Worm (Caenorhabditis elegans) whole organism, L3 larva: ENCODE results near the gene fbxb-65.
A peak's percentile ranks its signal among the peaks of the same experiment; 100 is the strongest.

Source experiments
- R02D3.7 ChIP-seq: fragments of 150-350 bp; optimal IDR thresholded peaks from 2 replicates; lab custom pipeline; 2014; ENCODE audit warnings: missing biosample characterization, missing genetic modification characterization
- ZK546.5 ChIP-seq: sonication (generic microtip); optimal IDR thresholded peaks from 2 replicates; lab custom pipeline; 2017; ENCODE audit warnings: missing biosample characterization, missing genetic modification characterization
- aly-2 ChIP-seq: fragments of 150-350 bp; optimal IDR thresholded peaks from 2 replicates; lab custom pipeline; 2014; ENCODE audit warnings: missing biosample characterization, missing genetic modification characterization
- ama-1 ChIP-seq: fragments of 150-350 bp; optimal IDR thresholded peaks from 2 replicates; lab custom pipeline; 2018
- ceh-16 ChIP-seq: sonication (generic microtip); optimal IDR thresholded peaks from 2 replicates; lab custom pipeline; 2017; ENCODE audit warnings: missing biosample characterization, missing genetic modification characterization
- ceh-28 ChIP-seq: fragments of 150-350 bp; optimal IDR thresholded peaks from 2 replicates; lab custom pipeline; 2014; ENCODE audit warnings: missing biosample characterization, missing genetic modification reagents, missing genetic modification characterization
- ceh-82 ChIP-seq: fragments of 150-350 bp; optimal IDR thresholded peaks from 2 replicates; lab custom pipeline; 2014; ENCODE audit warnings: missing biosample characterization, missing genetic modification characterization
- ceh-9 ChIP-seq: sonication (generic microtip); optimal IDR thresholded peaks from 2 replicates; lab custom pipeline; 2018; ENCODE audit warnings: missing biosample characterization, missing genetic modification characterization
- daf-12 ChIP-seq: fragments of 150-350 bp; optimal IDR thresholded peaks from 2 replicates; lab custom pipeline; 2014; ENCODE audit warnings: missing biosample characterization, missing genetic modification reagents, missing genetic modification characterization
- egl-27 ChIP-seq: sonication (generic microtip); optimal IDR thresholded peaks from 4 replicates; lab custom pipeline; 2017; ENCODE audit warnings: missing biosample characterization, missing genetic modification reagents, missing genetic modification characterization
- egl-5 ChIP-seq: fragments of 150-350 bp; optimal IDR thresholded peaks from 2 replicates; lab custom pipeline; 2017; ENCODE audit warnings: missing biosample characterization, missing genetic modification reagents, missing genetic modification characterization, inconsistent platforms
- elt-1 ChIP-seq: fragments of 150-350 bp; optimal IDR thresholded peaks from 2 replicates; lab custom pipeline; 2014; ENCODE audit warnings: missing biosample characterization, missing genetic modification characterization
- elt-2 ChIP-seq: sonication (generic microtip); optimal IDR thresholded peaks from 2 replicates; lab custom pipeline; 2016; ENCODE audit warnings: missing genetic modification reagents, mild to moderate bottlenecking, missing genetic modification characterization, missing compliant biosample characterization
- fkh-2 ChIP-seq: fragments of 150-350 bp; optimal IDR thresholded peaks from 2 replicates; lab custom pipeline; 2014; ENCODE audit warnings: missing biosample characterization, missing genetic modification reagents, missing genetic modification characterization
- fos-1 ChIP-seq: fragments of 150-350 bp; optimal IDR thresholded peaks from 2 replicates; lab custom pipeline; 2014; ENCODE audit warnings: missing biosample characterization, missing genetic modification characterization
- hmg-11 ChIP-seq: sonication (generic microtip); optimal IDR thresholded peaks from 2 replicates; lab custom pipeline; 2016; ENCODE audit warnings: missing genetic modification characterization, missing compliant biosample characterization
- jun-1 ChIP-seq: fragments of 150-350 bp; optimal IDR thresholded peaks from 2 replicates; lab custom pipeline; 2014; ENCODE audit warnings: missing biosample characterization, missing genetic modification reagents, missing genetic modification characterization
- lin-15B ChIP-seq: fragments of 150-350 bp; optimal IDR thresholded peaks from 2 replicates; lab custom pipeline; 2014; ENCODE audit warnings: missing biosample characterization, missing genetic modification characterization
- lin-39 ChIP-seq: fragments of 150-350 bp; optimal IDR thresholded peaks from 2 replicates; lab custom pipeline; 2018; ENCODE audit warnings: missing biosample characterization, missing genetic modification reagents, missing genetic modification characterization
- lsy-12 ChIP-seq: sonication (generic microtip); optimal IDR thresholded peaks from 2 replicates; lab custom pipeline; 2016; ENCODE audit warnings: mild to moderate bottlenecking, missing genetic modification characterization, missing compliant biosample characterization
- mdl-1 ChIP-seq: fragments of 150-350 bp; optimal IDR thresholded peaks from 2 replicates; lab custom pipeline; 2014; ENCODE audit warnings: missing biosample characterization, missing genetic modification characterization
- mml-1 ChIP-seq: fragments of 150-350 bp; sonication (generic microtip); optimal IDR thresholded peaks from 3 replicates; lab custom pipeline; 2014; ENCODE audit warnings: missing biosample characterization, missing genetic modification characterization
- nfya-1 ChIP-seq: sonication (generic microtip); optimal IDR thresholded peaks from 2 replicates; lab custom pipeline; 2017; ENCODE audit warnings: missing genetic modification characterization, mild to moderate bottlenecking, missing compliant biosample characterization, antibody characterized with exemption, moderate library complexity; ENCODE audit not compliant: insufficient read depth
- nhr-11 ChIP-seq: fragments of 150-350 bp; optimal IDR thresholded peaks from 2 replicates; lab custom pipeline; 2014; ENCODE audit warnings: missing biosample characterization, missing genetic modification characterization
- nhr-12 ChIP-seq: fragments of 150-350 bp; optimal IDR thresholded peaks from 2 replicates; lab custom pipeline; 2014; ENCODE audit warnings: missing biosample characterization, missing genetic modification characterization
- nhr-237 ChIP-seq: fragments of 150-350 bp; optimal IDR thresholded peaks from 2 replicates; lab custom pipeline; 2014; ENCODE audit warnings: missing biosample characterization, missing genetic modification characterization
- nhr-25 ChIP-seq: sonication (generic microtip); optimal IDR thresholded peaks from 2 replicates; lab custom pipeline; 2017; ENCODE audit warnings: missing biosample characterization, missing genetic modification characterization
- nhr-28 ChIP-seq: fragments of 150-350 bp; optimal IDR thresholded peaks from 2 replicates; lab custom pipeline; 2014; ENCODE audit warnings: missing biosample characterization, missing genetic modification characterization
- nhr-43 ChIP-seq: sonication (generic microtip); optimal IDR thresholded peaks from 2 replicates; lab custom pipeline; 2016; ENCODE audit warnings: mild to moderate bottlenecking, missing genetic modification characterization, missing compliant biosample characterization; ENCODE audit not compliant: poor library complexity, severe bottlenecking
- nhr-67 ChIP-seq: fragments of 150-350 bp; optimal IDR thresholded peaks from 2 replicates; lab custom pipeline; 2014; ENCODE audit warnings: missing biosample characterization, missing genetic modification characterization
- nhr-76 ChIP-seq: fragments of 150-350 bp; sonication (generic microtip); optimal IDR thresholded peaks from 5 replicates; lab custom pipeline; 2014; ENCODE audit warnings: missing biosample characterization, missing genetic modification characterization
- nhr-77 ChIP-seq: fragments of 150-350 bp; optimal IDR thresholded peaks from 2 replicates; lab custom pipeline; 2014; ENCODE audit warnings: missing biosample characterization, missing genetic modification characterization
- pha-4 ChIP-seq: fragments of 150-350 bp; optimal IDR thresholded peaks from 2 replicates; lab custom pipeline; 2014; ENCODE audit warnings: missing biosample characterization, missing genetic modification reagents, missing genetic modification characterization
- sea-2 ChIP-seq: fragments of 150-350 bp; sonication (generic microtip); optimal IDR thresholded peaks from 4 replicates; lab custom pipeline; 2014; ENCODE audit warnings: missing biosample characterization, missing genetic modification reagents, missing genetic modification characterization
- snpc-4 ChIP-seq: fragments of 150-350 bp; optimal IDR thresholded peaks from 2 replicates; lab custom pipeline; 2014; ENCODE audit warnings: missing biosample characterization, missing genetic modification characterization
- unc-39 ChIP-seq: sonication (generic microtip); optimal IDR thresholded peaks from 4 replicates; lab custom pipeline; 2017; ENCODE audit warnings: missing biosample characterization, missing genetic modification characterization
- unc-62 ChIP-seq: fragments of 150-350 bp; sonication (generic microtip); optimal IDR thresholded peaks from 4 replicates; lab custom pipeline; 2014; ENCODE audit warnings: missing biosample characterization, missing genetic modification reagents, missing genetic modification characterization
- ztf-4 ChIP-seq: fragments of 150-350 bp; optimal IDR thresholded peaks from 2 replicates; lab custom pipeline; 2014; ENCODE audit warnings: missing biosample characterization, missing genetic modification characterization

The fbxb-65 gene

DNA sequence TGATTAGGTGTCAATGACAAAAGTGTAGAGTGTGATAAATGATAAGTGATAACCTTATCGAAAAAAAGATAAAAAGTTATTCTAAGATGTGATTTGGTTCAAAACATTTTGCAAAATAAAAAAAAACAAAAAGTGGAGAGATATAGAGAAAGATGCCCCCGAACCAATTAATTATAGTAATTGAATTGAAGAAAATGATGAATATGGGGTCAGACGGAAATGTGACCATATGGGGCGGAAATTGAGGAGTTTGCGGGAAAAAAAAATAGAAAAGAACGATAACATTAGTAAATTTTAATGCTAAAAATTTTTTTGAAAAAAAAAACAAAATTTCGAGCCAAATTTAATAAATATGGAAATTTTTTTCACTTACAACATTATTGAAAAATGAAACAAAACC, 25.1 kb downstream of the fbxb-65 start:
- TF ChIP-seq elt-1 (tag; lab: Kevin White, UChicago) (no peak), mdl-1 (tag; lab: Kevin White, UChicago) (no peak), ztf-4 (tag; lab: Kevin White, UChicago) (no peak), ceh-82 (no peak), nhr-77 (no peak)
- TF ChIP-seq, all 47 proteins: peak for 0

DNA sequence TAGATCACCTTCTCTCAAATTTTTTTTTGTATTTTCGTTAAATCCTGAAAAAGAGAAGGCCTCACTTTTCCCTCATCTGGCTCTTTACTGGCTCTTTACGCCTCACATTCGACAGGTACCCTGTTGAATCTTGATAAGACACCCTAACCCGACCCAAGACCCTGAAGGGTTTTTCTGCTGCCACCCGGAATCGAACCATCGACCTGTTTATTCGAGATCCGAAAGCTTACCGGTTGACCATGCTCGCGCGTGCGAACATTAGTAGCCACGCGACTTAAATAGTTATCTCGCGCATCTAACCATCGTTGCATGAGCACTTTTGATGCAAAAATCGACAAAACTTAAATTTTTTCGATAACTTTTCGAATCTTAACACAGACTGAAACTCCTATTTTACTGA, 25.9 kb downstream of the fbxb-65 start:
- TF ChIP-seq lsy-12 (no peak), pha-4 (tag; lab: Kevin White, UChicago) (no peak), unc-62 (no peak), nhr-28 (tag; lab: Kevin White, UChicago) (no peak), egl-5 (no peak), fkh-2 (tag; lab: Kevin White, UChicago) (no peak), lin-15B (tag; lab: Kevin White, UChicago) (no peak), nhr-11 (tag; lab: Kevin White, UChicago) (no peak), snpc-4 (tag; lab: Kevin White, UChicago) (no peak), sea-2 (GFP tag; lab: Kevin White, UChicago) (no peak), ztf-4 (tag; lab: Kevin White, UChicago) (no peak), hmg-11 (tag; lab: Kevin White, UChicago) (no peak)

DNA sequence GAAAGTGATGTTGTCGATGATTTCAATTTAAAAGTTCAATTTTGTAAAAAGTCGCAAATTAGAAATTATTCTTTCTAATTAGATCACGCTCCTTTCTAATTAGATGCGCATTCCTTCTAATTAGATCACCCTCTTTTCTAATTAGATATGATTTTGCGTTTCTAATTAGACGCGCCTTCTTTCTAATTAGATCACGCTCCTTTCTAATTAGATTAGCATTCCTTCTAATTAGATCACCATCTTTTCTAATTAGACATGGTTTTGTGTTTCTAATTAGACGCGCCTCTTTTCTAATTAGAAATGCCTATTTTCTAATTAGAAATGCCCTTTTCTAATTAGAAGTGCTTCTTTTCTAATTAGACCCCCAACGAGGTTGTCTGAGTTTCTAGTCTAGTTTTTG, 27.4 kb downstream of the fbxb-65 start:
- TF ChIP-seq mdl-1 (tag; lab: Kevin White, UChicago): no peak
- no peak for TF ChIP-seq lin-39 (tag; lab: Kevin White, UChicago)
- TF ChIP-seq R02D3.7 (tag; lab: Kevin White, UChicago): no peak
- no peak for TF ChIP-seq fos-1 (tag; lab: Kevin White, UChicago)
- no peak for TF ChIP-seq ztf-4 (tag; lab: Kevin White, UChicago)
- no peak for TF ChIP-seq egl-5
- no peak for TF ChIP-seq ceh-82
- TF ChIP-seq nhr-76 (tag; lab: Kevin White, UChicago): no peak
- no peak for TF ChIP-seq nhr-25 (tag; lab: Kevin White, UChicago)
- TF ChIP-seq nhr-67 (tag; lab: Kevin White, UChicago): no peak
- TF ChIP-seq lin-15B (tag; lab: Kevin White, UChicago): no peak

DNA sequence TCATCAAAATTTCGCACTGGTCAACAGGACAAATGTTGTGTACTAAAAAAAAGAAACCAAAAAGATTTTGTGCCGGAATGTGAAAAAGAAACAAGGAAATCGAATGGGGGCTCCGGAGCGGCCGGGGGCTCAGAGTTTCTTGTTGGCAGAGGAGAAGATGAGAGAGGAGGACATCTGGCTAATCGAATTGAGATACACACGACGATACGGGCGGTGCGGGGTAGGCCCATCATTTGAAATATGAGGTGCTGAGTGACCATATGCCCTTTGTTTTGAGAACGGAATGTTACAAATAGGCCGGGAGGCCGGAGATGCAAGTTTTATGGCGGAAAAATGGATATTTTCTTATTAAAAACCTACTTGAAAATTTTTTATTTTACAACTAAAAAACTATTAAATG, 28.7 kb downstream of the fbxb-65 start:
- TF ChIP-seq ama-1 (lab: Kevin White, UChicago): no peak
- peak; percentile 37 for TF ChIP-seq lin-39 (tag; lab: Kevin White, UChicago)
- no peak for TF ChIP-seq egl-27 (tag; lab: Kevin White, UChicago)
- no peak for TF ChIP-seq nhr-237
- no peak for TF ChIP-seq snpc-4 (tag; lab: Kevin White, UChicago)
- TF ChIP-seq R02D3.7 (tag; lab: Kevin White, UChicago): no peak
- no peak for TF ChIP-seq mdl-1 (tag; lab: Kevin White, UChicago)
- TF ChIP-seq mml-1: no peak
- TF ChIP-seq egl-5: no peak
- no peak for TF ChIP-seq ZK546.5 (tag; lab: Kevin White, UChicago)
- TF ChIP-seq jun-1: no peak
- no peak for TF ChIP-seq daf-12 (tag; lab: Kevin White, UChicago)
- TF ChIP-seq ceh-9 (tag; lab: Kevin White, UChicago): no peak
- peak; percentile 3 for TF ChIP-seq nfya-1
- TF ChIP-seq ceh-28 (tag; lab: Kevin White, UChicago): no peak
- TF ChIP-seq elt-2 (tag; lab: Kevin White, UChicago): no peak

DNA sequence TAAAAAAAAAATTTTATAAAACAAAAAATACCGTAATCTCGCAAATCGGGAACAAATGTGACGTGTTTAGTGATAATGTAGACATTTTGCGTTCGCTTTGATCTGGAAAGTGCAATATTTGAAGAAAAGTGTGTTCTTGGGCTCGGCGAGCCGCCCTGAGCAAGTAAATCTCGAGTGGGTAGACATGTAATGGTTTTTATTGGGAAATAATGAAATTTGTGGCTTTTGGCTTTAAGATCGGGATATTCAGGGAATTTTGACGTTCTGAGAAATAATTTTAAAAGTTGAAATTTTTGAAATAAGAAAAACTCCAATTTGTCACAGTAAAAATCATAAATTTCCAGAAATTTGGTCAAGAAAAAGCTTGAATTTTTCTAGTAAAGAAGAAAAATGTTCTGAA, 33.2 kb downstream of the fbxb-65 start, which contains the start of gene C14B4.2:
TSS of gene C14B4.2 (minus strand) at position 101 of the 400 bp plus-strand sequence.
- TF ChIP-seq ceh-16 (tag; lab: Kevin White, UChicago): no peak
- no peak for TF ChIP-seq fos-1 (tag; lab: Kevin White, UChicago)
- TF ChIP-seq ceh-82: no peak

DNA sequence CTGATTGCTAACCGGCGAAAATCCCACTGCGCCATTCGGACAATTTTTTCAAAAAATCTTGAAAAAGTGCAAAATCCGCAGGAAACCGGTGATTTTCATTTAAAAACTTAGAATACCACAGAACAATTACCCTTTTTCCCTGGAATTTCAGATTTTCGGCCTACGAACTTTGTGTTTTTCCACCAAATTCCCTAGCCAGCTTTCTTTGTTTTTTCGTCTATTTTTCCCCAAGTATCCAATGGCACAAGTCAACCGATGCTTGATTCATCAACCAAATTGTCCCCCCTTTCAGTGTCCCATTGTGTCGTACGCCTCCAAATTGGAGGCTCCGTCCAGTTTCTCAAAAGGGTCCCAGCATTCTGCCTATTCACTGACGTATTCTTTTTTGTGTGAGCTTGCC, 40.8 kb downstream of the fbxb-65 start, which contains the start of gene Y43F8A.1:
TSS of gene Y43F8A.1 (plus strand) at position 301 of the 400 bp plus-strand sequence.
- TF ChIP-seq nhr-12 (tag; lab: Kevin White, UChicago) (no peak), elt-1 (tag; lab: Kevin White, UChicago) (no peak), ztf-4 (tag; lab: Kevin White, UChicago) (no peak), aly-2 (tag; lab: Kevin White, UChicago) (no peak), ceh-16 (tag; lab: Kevin White, UChicago) (no peak), egl-5 (no peak), nhr-11 (tag; lab: Kevin White, UChicago) (no peak), nhr-43 (no peak), unc-39 (no peak), mdl-1 (tag; lab: Kevin White, UChicago) (no peak)
